Fruit fly (Drosophila melanogaster) whole organism, prepupa: ENCODE data around the gene Setd3.

Experiments used
- Blimp-1 ChIP-seq: fragments of 200-800 bp; sonication (Bioruptor generic); optimal IDR thresholded peaks from 3 replicates; lab custom pipeline; 2017; ENCODE audit warnings: missing biosample characterization, missing genetic modification characterization, mild to moderate bottlenecking, moderate library complexity, missing genetic modification reagents
- CG10669 ChIP-seq: fragments of 200-800 bp; sonication (Bioruptor generic); optimal IDR thresholded peaks from 3 replicates; lab custom pipeline; 2018; ENCODE audit warnings: missing biosample characterization, mild to moderate bottlenecking, missing genetic modification characterization, moderate library complexity
- CG11294 ChIP-seq: fragments of 200-800 bp; sonication (Bioruptor generic); IDR thresholded peaks from 2 replicates; pipeline ENCODE4 v1.3.6; 2022; ENCODE audit warnings: missing biosample characterization, missing genetic modification characterization
- CG11902 ChIP-seq: fragments of 200-800 bp; sonication (Bioruptor generic); optimal IDR thresholded peaks from 3 replicates; lab custom pipeline; 2016; ENCODE audit warnings: missing biosample characterization, missing genetic modification characterization
- CG15336 ChIP-seq: fragments of 200-800 bp; sonication (Bioruptor generic); IDR thresholded peaks from 2 replicates; pipeline ENCODE4 v1.3.6; 2022; ENCODE audit warnings: missing biosample characterization, missing genetic modification characterization
- CG1621 ChIP-seq: fragments of 200-800 bp; sonication (Bioruptor generic); optimal IDR thresholded peaks from 3 replicates; lab custom pipeline; 2018; ENCODE audit warnings: missing biosample characterization, mild to moderate bottlenecking, missing genetic modification characterization
- CG16779 ChIP-seq: fragments of 200-800 bp; sonication (Bioruptor generic); optimal IDR thresholded peaks from 3 replicates; lab custom pipeline; 2017; ENCODE audit warnings: missing biosample characterization, mild to moderate bottlenecking, missing genetic modification characterization
- CG3032 ChIP-seq: fragments of 200-800 bp; optimal IDR thresholded peaks from 2 replicates; lab custom pipeline; 2019; ENCODE audit warnings: missing biosample characterization, mild to moderate bottlenecking, missing genetic modification characterization, moderate library complexity
- CG32006 ChIP-seq: fragments of 200-800 bp; sonication (Bioruptor generic); optimal IDR thresholded peaks from 3 replicates; lab custom pipeline; 2017; ENCODE audit warnings: missing biosample characterization, mild to moderate bottlenecking, missing genetic modification characterization
- CG34406 ChIP-seq: fragments of 200-800 bp; sonication (Bioruptor generic); optimal IDR thresholded peaks from 3 replicates; lab custom pipeline; 2016; ENCODE audit warnings: missing biosample characterization, missing genetic modification characterization
- CG3919 ChIP-seq: fragments of 200-800 bp; sonication (Bioruptor generic); optimal IDR thresholded peaks from 3 replicates; lab custom pipeline; 2016; ENCODE audit warnings: missing biosample characterization, missing genetic modification characterization
- CG4318 ChIP-seq: fragments of 200-800 bp; sonication (Bioruptor generic); optimal IDR thresholded peaks from 3 replicates; lab custom pipeline; 2017; ENCODE audit warnings: missing biosample characterization, mild to moderate bottlenecking, missing genetic modification characterization
- CG6163 ChIP-seq: fragments of 200-800 bp; sonication (Bioruptor generic); IDR thresholded peaks from 3 replicates; pipeline ENCODE4 v1.3.6; 2022; ENCODE audit warnings: missing biosample characterization, missing genetic modification characterization
- CG6276 ChIP-seq: fragments of 200-800 bp; sonication (Bioruptor generic); optimal IDR thresholded peaks from 2 replicates; lab custom pipeline; 2017; ENCODE audit warnings: missing biosample characterization, mild to moderate bottlenecking, missing genetic modification characterization
- CG6792 ChIP-seq: fragments of 200-800 bp; sonication (Bioruptor generic); optimal IDR thresholded peaks from 3 replicates; lab custom pipeline; 2016; ENCODE audit warnings: missing biosample characterization, missing genetic modification characterization
- CG6854 ChIP-seq: fragments of 200-800 bp; sonication (Bioruptor generic); optimal IDR thresholded peaks from 2 replicates; lab custom pipeline; 2017; ENCODE audit warnings: missing biosample characterization, mild to moderate bottlenecking, missing genetic modification characterization
- CG7368 ChIP-seq: fragments of 200-800 bp; sonication (Bioruptor generic); optimal IDR thresholded peaks from 3 replicates; lab custom pipeline; 2016; ENCODE audit warnings: missing biosample characterization, missing genetic modification characterization
- CG8119 ChIP-seq: fragments of 200-800 bp; sonication (Bioruptor generic); IDR thresholded peaks from 3 replicates; pipeline ENCODE4 v1.3.6; 2022; ENCODE audit warnings: missing biosample characterization, missing genetic modification characterization
- CG8319 ChIP-seq: fragments of 200-800 bp; sonication (Bioruptor generic); optimal IDR thresholded peaks from 3 replicates; lab custom pipeline; 2016; ENCODE audit warnings: missing biosample characterization, missing genetic modification characterization
- CG9139 ChIP-seq: fragments of 200-800 bp; sonication (Bioruptor generic); optimal IDR thresholded peaks from 3 replicates; lab custom pipeline; 2017; ENCODE audit warnings: missing biosample characterization, mild to moderate bottlenecking, missing genetic modification characterization
- Eip75B ChIP-seq: fragments of 200-800 bp; sonication (Bioruptor generic); optimal IDR thresholded peaks from 3 replicates; lab custom pipeline; 2016; ENCODE audit warnings: missing biosample characterization, missing genetic modification characterization
- Eip78C ChIP-seq: fragments of 200-800 bp; sonication (Bioruptor generic); peaks from one replicate; lab custom pipeline; 2016; ENCODE audit warnings: missing biosample characterization, missing genetic modification characterization
- Eip93F ChIP-seq: fragments of 200-800 bp; sonication (Bioruptor generic); optimal IDR thresholded peaks from 2 replicates; lab custom pipeline; 2016; ENCODE audit warnings: missing biosample characterization, mild to moderate bottlenecking, missing genetic modification characterization
- Ets21C ChIP-seq: fragments of 200-800 bp; sonication (Bioruptor generic); optimal IDR thresholded peaks from 3 replicates; lab custom pipeline; 2016; ENCODE audit warnings: missing biosample characterization, missing genetic modification characterization
- Ets96B ChIP-seq: fragments of 200-800 bp; optimal IDR thresholded peaks from 2 replicates; lab custom pipeline; 2019; ENCODE audit warnings: missing biosample characterization, mild to moderate bottlenecking, missing genetic modification characterization, moderate library complexity
- Gug ChIP-seq: fragments of 200-800 bp; sonication (Bioruptor generic); IDR thresholded peaks from 2 replicates; pipeline ENCODE4 v1.3.6; 2022; ENCODE audit warnings: missing biosample characterization, missing genetic modification characterization
- Hr38 ChIP-seq: sonication (Bioruptor generic); optimal IDR thresholded peaks from 2 replicates; lab custom pipeline; 2016; ENCODE audit warnings: missing biosample characterization, missing genetic modification characterization
- Hr39 ChIP-seq: fragments of 200-800 bp; sonication (Bioruptor generic); optimal IDR thresholded peaks from 2 replicates; lab custom pipeline; 2016; ENCODE audit warnings: missing biosample characterization, missing genetic modification characterization
- Hr4 ChIP-seq: fragments of 200-800 bp; sonication (Bioruptor generic); optimal IDR thresholded peaks from 3 replicates; lab custom pipeline; 2016; ENCODE audit warnings: missing biosample characterization, missing genetic modification characterization
- Lpt ChIP-seq: fragments of 200-800 bp; sonication (Bioruptor generic); optimal IDR thresholded peaks from 3 replicates; lab custom pipeline; 2016; ENCODE audit warnings: missing biosample characterization, missing genetic modification characterization
- Met ChIP-seq: fragments of 200-800 bp; sonication (Bioruptor generic); optimal IDR thresholded peaks from 3 replicates; lab custom pipeline; 2016; ENCODE audit warnings: missing biosample characterization, missing genetic modification characterization
- OdsH ChIP-seq: fragments of 200-800 bp; sonication (Bioruptor generic); optimal IDR thresholded peaks from 3 replicates; lab custom pipeline; 2016; ENCODE audit warnings: missing biosample characterization, missing genetic modification characterization
- Smox ChIP-seq: fragments of 200-800 bp; sonication (Bioruptor generic); optimal IDR thresholded peaks from 3 replicates; lab custom pipeline; 2016; ENCODE audit warnings: missing biosample characterization, missing genetic modification characterization
- Sox102F ChIP-seq: fragments of 200-800 bp; sonication (Bioruptor generic); optimal IDR thresholded peaks from 2 replicates; lab custom pipeline; 2016; ENCODE audit warnings: missing biosample characterization, mild to moderate bottlenecking, missing genetic modification characterization
- Sox14 ChIP-seq: fragments of 200-800 bp; sonication (Bioruptor generic); optimal IDR thresholded peaks from 3 replicates; lab custom pipeline; 2016; ENCODE audit warnings: missing biosample characterization, missing genetic modification characterization
- Sox15 ChIP-seq: fragments of 200-800 bp; sonication (Bioruptor generic); optimal IDR thresholded peaks from 3 replicates; lab custom pipeline; 2016; ENCODE audit warnings: missing biosample characterization, missing genetic modification characterization
- acj6 ChIP-seq: fragments of 200-800 bp; sonication (Bioruptor generic); optimal IDR thresholded peaks from 3 replicates; lab custom pipeline; 2016; ENCODE audit warnings: missing biosample characterization, missing genetic modification characterization
- cyc ChIP-seq: fragments of 200-800 bp; sonication (Bioruptor generic); optimal IDR thresholded peaks from 3 replicates; lab custom pipeline; 2016; ENCODE audit warnings: missing biosample characterization, missing genetic modification characterization
- dac ChIP-seq: fragments of 200-800 bp; sonication (Bioruptor generic); optimal IDR thresholded peaks from 2 replicates; lab custom pipeline; 2017; ENCODE audit warnings: missing biosample characterization, mild to moderate bottlenecking, missing genetic modification characterization
- eg ChIP-seq: fragments of 200-800 bp; sonication (Bioruptor generic); IDR thresholded peaks from 3 replicates; pipeline ENCODE4 v1.3.6; 2022; ENCODE audit warnings: missing biosample characterization, missing genetic modification characterization
- esn ChIP-seq: fragments of 200-800 bp; sonication (Bioruptor generic); optimal IDR thresholded peaks from 2 replicates; lab custom pipeline; 2016; ENCODE audit warnings: missing biosample characterization, mild to moderate bottlenecking, missing genetic modification characterization, moderate library complexity
- fkh ChIP-seq: fragments of 200-800 bp; sonication (Bioruptor generic); optimal IDR thresholded peaks from 3 replicates; lab custom pipeline; 2017; ENCODE audit warnings: missing biosample characterization, mild to moderate bottlenecking, missing genetic modification characterization, moderate library complexity
- lz ChIP-seq: fragments of 200-800 bp; sonication (Bioruptor generic); optimal IDR thresholded peaks from 3 replicates; lab custom pipeline; 2016; ENCODE audit warnings: missing biosample characterization, missing genetic modification characterization
- net ChIP-seq: fragments of 200-800 bp; sonication (Bioruptor generic); optimal IDR thresholded peaks from 3 replicates; lab custom pipeline; 2016; ENCODE audit warnings: missing biosample characterization, missing genetic modification characterization
- pdm3 ChIP-seq: fragments of 200-800 bp; sonication (Bioruptor generic); optimal IDR thresholded peaks from 3 replicates; lab custom pipeline; 2016; ENCODE audit warnings: missing biosample characterization, missing genetic modification characterization
- ss ChIP-seq, 2 experiments: fragments of 200-800 bp; sonication (Bioruptor generic); optimal IDR thresholded peaks; 2 replicates in 1 of 2; 3 replicates in 1 of 2; lab custom pipeline; 2017 to 2018; ENCODE audit warnings: mild to moderate bottlenecking in 2 of 2, missing biosample characterization in 2 of 2, missing genetic modification characterization in 2 of 2, moderate library complexity in 1 of 2
- svp ChIP-seq: fragments of 200-800 bp; sonication (Bioruptor generic); peaks from one replicate; lab custom pipeline; 2016; ENCODE audit warnings: missing biosample characterization, missing genetic modification characterization
- topi ChIP-seq: fragments of 200-800 bp; sonication (Bioruptor generic); optimal IDR thresholded peaks from 3 replicates; lab custom pipeline; 2016; ENCODE audit warnings: missing biosample characterization, missing genetic modification characterization

Setd3 gene

dm6 chrX:7014931-7015428 lies 46.4 kb upstream of the Setd3 start (continued):
- TF ChIP-seq Eip93F (GFP tag; lab: Kevin White, UChicago) (no peak), CG11902 (GFP tag; lab: Kevin White, UChicago) (no peak), Eip78C (GFP tag; lab: Kevin White, UChicago) (peak; percentile 89), CG3919 (peak; percentile 14), CG7368 (no peak), Sox102F (GFP tag; lab: Kevin White, UChicago) (peak; percentile 10), CG11294 (GFP tag; lab: Robert Waterston, UW) (no peak), Blimp-1 (GFP tag; lab: Kevin White, UChicago) (no peak), CG6792 (GFP tag; lab: Kevin White, UChicago) (peak; percentile 32)

DNA sequence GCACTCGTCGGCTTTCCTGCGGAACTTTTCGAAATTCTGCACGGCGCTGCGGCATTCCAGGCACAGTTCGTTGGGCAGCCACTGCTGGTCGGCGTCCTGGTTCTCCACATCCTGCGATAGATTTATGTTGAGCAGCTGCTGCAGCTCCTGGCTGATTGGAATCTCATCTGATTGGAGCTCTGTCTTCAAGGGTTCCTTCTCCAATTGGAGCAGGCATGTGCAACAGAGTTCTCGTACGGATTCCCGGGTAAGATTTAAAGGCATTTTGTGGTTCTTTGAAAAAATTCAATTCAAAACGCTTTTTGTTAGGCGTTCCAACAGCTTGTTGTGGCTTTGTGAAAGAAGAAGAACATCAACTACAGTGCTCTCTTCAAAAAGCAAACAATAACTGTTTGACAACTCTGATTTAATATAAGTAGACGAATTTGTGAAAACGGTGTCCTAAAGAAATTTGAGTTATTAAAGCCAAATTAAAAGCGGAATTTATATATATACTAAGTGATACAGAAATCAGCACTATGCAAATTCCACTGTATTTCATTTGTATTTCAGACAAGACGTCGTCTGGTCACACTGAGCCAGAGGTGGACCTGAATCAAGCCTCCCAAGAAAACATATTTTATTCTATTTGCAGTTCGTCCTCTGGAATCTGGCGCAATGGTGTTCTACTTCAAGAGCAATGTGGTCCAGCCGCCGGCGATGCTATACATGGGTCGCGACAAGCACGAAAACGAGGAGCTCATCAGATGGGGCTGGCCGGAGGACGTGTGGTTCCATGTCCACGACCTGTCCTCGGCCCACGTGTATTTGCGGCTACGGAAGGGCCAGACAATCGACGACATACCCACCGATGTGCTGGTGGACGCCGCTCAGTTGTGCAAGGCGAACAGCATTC lies 45.0 kb upstream of the Setd3 start, which contains the start of the genes CG3032 and CG4593:
Gene CG3032, minus strand, starts transcription at position 562 of the 895 bp plus-strand sequence.
Gene CG4593, plus strand, starts transcription at position 568 of the 895 bp plus-strand sequence.
- TF ChIP-seq CG4318 (GFP tag; lab: Kevin White, UChicago) (peak; percentile 82), eg (GFP tag; lab: Robert Waterston, UW) (peak; percentile 98), Lpt (GFP tag; lab: Kevin White, UChicago) (peak; percentile 88), Sox15 (GFP tag; lab: Kevin White, UChicago) (peak; percentile 89), CG1621 (tag; lab: Kevin White, UChicago) (peak; percentile 81), Met (GFP tag; lab: Kevin White, UChicago) (peak; percentile 88), esn (peak; percentile 89), Hr39 (GFP tag; lab: Kevin White, UChicago) (peak; percentile 93), lz (GFP tag; lab: Kevin White, UChicago) (peak; percentile 91), CG6163 (GFP tag; lab: Robert Waterston, UW) (peak; percentile 96), fkh (GFP tag; lab: Kevin White, UChicago) (peak; percentile 38), dac (peak; percentile 84), topi (GFP tag; lab: Kevin White, UChicago) (peak; percentile 89), Eip75B (GFP tag; lab: Kevin White, UChicago) (peak; percentile 81), CG10669 (GFP tag; lab: Kevin White, UChicago) (peak; percentile 86), CG15336 (GFP tag; lab: Robert Waterston, UW) (peak; percentile 94), svp (GFP tag; lab: Kevin White, UChicago) (peak; percentile 92), acj6 (GFP tag; lab: Kevin White, UChicago) (peak; percentile 91), CG6854 (no peak), Ets96B (tag; lab: Kevin White, UChicago) (peak; percentile 85), CG3919 (peak; percentile 92), Ets21C (GFP tag; lab: Kevin White, UChicago) (peak; percentile 84), Gug (GFP tag; lab: Robert Waterston, UW) (peak; percentile 94), CG3032 (tag; lab: Kevin White, UChicago) (peak; percentile 96), OdsH (GFP tag; lab: Kevin White, UChicago) (peak; percentile 95), CG11902 (GFP tag; lab: Kevin White, UChicago) (peak; percentile 83), Eip93F (GFP tag; lab: Kevin White, UChicago) (no peak), pdm3 (GFP tag; lab: Kevin White, UChicago) (peak; percentile 95), CG8319 (GFP tag; lab: Kevin White, UChicago) (peak; percentile 72), CG6792 (GFP tag; lab: Kevin White, UChicago) (peak; percentile 88), CG9139 (peak; percentile 42), CG34406 (GFP tag; lab: Kevin White, UChicago) (peak; percentile 80), cyc (GFP tag; lab: Kevin White, UChicago) (peak; percentile 89), ss (GFP tag; optimal IDR thresholded peaks at IDR 0.05; lab: Kevin White, UChicago) (peak; percentile 52 to 64), CG8119 (peak; percentile 91), Hr4 (GFP tag; lab: Kevin White, UChicago) (peak; percentile 95), Sox14 (peak; percentile 94), CG32006 (GFP tag; lab: Kevin White, UChicago) (peak; percentile 94), net (GFP tag; lab: Kevin White, UChicago) (peak; percentile 89), Hr38 (GFP tag; lab: Kevin White, UChicago) (peak; percentile 73), CG16779 (tag; lab: Kevin White, UChicago) (peak; percentile 71), Smox (GFP tag; lab: Kevin White, UChicago) (peak; percentile 89), CG7368 (peak; percentile 82), CG6276 (GFP tag; lab: Kevin White, UChicago) (peak; percentile 90)
